Worm (Caenorhabditis elegans) whole organism, L3 larva: Measurements from ENCODE around the gene ndc-80.

Source experiments
- ama-1 ChIP-seq: fragments of 150-350 bp; optimal IDR thresholded peaks from 2 replicates; lab custom pipeline; 2018
- ceh-82 ChIP-seq: fragments of 150-350 bp; optimal IDR thresholded peaks from 2 replicates; lab custom pipeline; 2014; ENCODE audit warnings: missing biosample characterization, missing genetic modification characterization
- ceh-9 ChIP-seq: sonication (generic microtip); optimal IDR thresholded peaks from 2 replicates; lab custom pipeline; 2018; ENCODE audit warnings: missing biosample characterization, missing genetic modification characterization
- egl-27 ChIP-seq: sonication (generic microtip); optimal IDR thresholded peaks from 4 replicates; lab custom pipeline; 2017; ENCODE audit warnings: missing biosample characterization, missing genetic modification reagents, missing genetic modification characterization
- fkh-10 ChIP-seq: sonication (generic microtip); optimal IDR thresholded peaks from 2 replicates; lab custom pipeline; 2017; ENCODE audit warnings: missing biosample characterization, missing genetic modification reagents, missing genetic modification characterization
- fos-1 ChIP-seq: fragments of 150-350 bp; optimal IDR thresholded peaks from 2 replicates; lab custom pipeline; 2014; ENCODE audit warnings: missing biosample characterization, missing genetic modification characterization
- jun-1 ChIP-seq: fragments of 150-350 bp; optimal IDR thresholded peaks from 2 replicates; lab custom pipeline; 2014; ENCODE audit warnings: missing biosample characterization, missing genetic modification reagents, missing genetic modification characterization
- mml-1 ChIP-seq: fragments of 150-350 bp; sonication (generic microtip); optimal IDR thresholded peaks from 3 replicates; lab custom pipeline; 2014; ENCODE audit warnings: missing biosample characterization, missing genetic modification characterization
- nhr-11 ChIP-seq: fragments of 150-350 bp; optimal IDR thresholded peaks from 2 replicates; lab custom pipeline; 2014; ENCODE audit warnings: missing biosample characterization, missing genetic modification characterization
- nhr-237 ChIP-seq: fragments of 150-350 bp; optimal IDR thresholded peaks from 2 replicates; lab custom pipeline; 2014; ENCODE audit warnings: missing biosample characterization, missing genetic modification characterization
- pha-4 ChIP-seq: fragments of 150-350 bp; optimal IDR thresholded peaks from 2 replicates; lab custom pipeline; 2014; ENCODE audit warnings: missing biosample characterization, missing genetic modification reagents, missing genetic modification characterization
- pqm-1 ChIP-seq: fragments of 150-350 bp; optimal IDR thresholded peaks from 2 replicates; lab custom pipeline; 2017; ENCODE audit warnings: missing biosample characterization, missing genetic modification characterization, inconsistent platforms
- skn-1 ChIP-seq: fragments of 150-350 bp; optimal IDR thresholded peaks from 2 replicates; lab custom pipeline; 2014; ENCODE audit warnings: missing biosample characterization, missing genetic modification characterization
- ztf-4 ChIP-seq: fragments of 150-350 bp; optimal IDR thresholded peaks from 2 replicates; lab custom pipeline; 2014; ENCODE audit warnings: missing biosample characterization, missing genetic modification characterization

- no peak for TF ChIP-seq ceh-9 (tag; lab: Kevin White, UChicago)
- TF ChIP-seq pqm-1 = no peak
- TF ChIP-seq ama-1 = no peak
- no peak for TF ChIP-seq nhr-11 (tag; lab: Kevin White, UChicago)
- no peak for TF ChIP-seq nhr-237 (tag; lab: Kevin White, UChicago)
- TF ChIP-seq jun-1 (tag; lab: Kevin White, UChicago) = no peak
- no peak for TF ChIP-seq ceh-82 (tag; lab: Kevin White, UChicago)
- no peak for TF ChIP-seq fos-1 (tag; lab: Kevin White, UChicago)
- no peak for TF ChIP-seq mml-1 (tag; lab: Kevin White, UChicago)
- no peak for TF ChIP-seq pha-4 (tag; lab: Kevin White, UChicago)
- TF ChIP-seq ztf-4 (tag; lab: Kevin White, UChicago) = no peak
- no peak for TF ChIP-seq fkh-10 (GFP tag; lab: Kevin White, UChicago)
- no peak for TF ChIP-seq egl-27 (tag; lab: Kevin White, UChicago)
- no peak for TF ChIP-seq skn-1 (tag; lab: Kevin White, UChicago)
Observed at ce11 chrIV:10122205-10122604, 36.3 kb downstream of the ndc-80 start, which contains the start of gene irld-21.
